Worm (Caenorhabditis elegans): ENCODE results near the gene sad-1.
A peak's percentile ranks its signal among the peaks of the same experiment; 100 is the strongest.

ce11 chrX:13527347-13528092, 27.1 kb upstream of the sad-1 start, which contains the start of gene pab-2:
- TF ChIP-seq nhr-28 (tag; optimal IDR thresholded peaks at IDR 0.05) (no peak), unc-62 (GFP tag; optimal IDR thresholded peaks at IDR 0.05) (no peak), lin-39 (tag; optimal IDR thresholded peaks at IDR 0.05) (peak; percentile 62), nhr-11 (tag; optimal IDR thresholded peaks at IDR 0.05) (peak; percentile 53)
